Worm (Caenorhabditis elegans) whole organism, L1 larva: ENCODE results near the gene Y70C5B.2.

Source experiments
- alr-1 ChIP-seq: fragments of 200-800 bp; sonication (Bioruptor generic); optimal IDR thresholded peaks from 2 replicates; lab custom pipeline; 2018; ENCODE audit warnings: borderline replicate concordance, mild to moderate bottlenecking, missing genetic modification characterization, missing compliant biosample characterization
- ama-1 ChIP-seq: fragments of 150-350 bp; optimal IDR thresholded peaks from 2 replicates; lab custom pipeline; 2014
- egl-13 ChIP-seq: sonication (generic microtip); optimal IDR thresholded peaks from 2 replicates; lab custom pipeline; 2016; ENCODE audit warnings: missing genotype, missing genetic modification reagents, missing genetic modification characterization, missing compliant biosample characterization
- elt-3 ChIP-seq, 6 experiments: fragments of 150-350 bp in 1 of 6; sonication (generic microtip); optimal IDR thresholded peaks; 2 replicates each; lab custom pipeline; 2017 to 2018; ENCODE audit warnings: missing biosample characterization in 6 of 6, missing genetic modification characterization in 6 of 6, inconsistent platforms in 1 of 6
- fkh-10 ChIP-seq: sonication (generic microtip); optimal IDR thresholded peaks from 2 replicates; lab custom pipeline; 2017; ENCODE audit warnings: missing biosample characterization, missing genetic modification reagents, missing genetic modification characterization
- lin-35 ChIP-seq, 2 experiments: fragments of 150-350 bp; optimal IDR thresholded peaks; 2 replicates each; lab custom pipeline; 2014; ENCODE audit warnings: missing biosample characterization in 2 of 2, missing genetic modification characterization in 2 of 2, missing genetic modification reagents in 2 of 2
- mdl-1 ChIP-seq, 2 experiments: fragments of 150-350 bp; optimal IDR thresholded peaks; 2 replicates each; lab custom pipeline; 2014 to 2017; ENCODE audit warnings: missing biosample characterization in 2 of 2, missing genetic modification characterization in 2 of 2, inconsistent platforms in 1 of 2
- nhr-11 ChIP-seq: fragments of 150-350 bp; optimal IDR thresholded peaks from 2 replicates; lab custom pipeline; 2014; ENCODE audit warnings: missing biosample characterization, missing genetic modification characterization
- nhr-77 ChIP-seq: fragments of 150-350 bp; optimal IDR thresholded peaks from 2 replicates; lab custom pipeline; 2014; ENCODE audit warnings: missing biosample characterization, missing genetic modification characterization
- skn-1 ChIP-seq: fragments of 150-350 bp; optimal IDR thresholded peaks from 2 replicates; lab custom pipeline; 2014; ENCODE audit warnings: missing biosample characterization, missing genetic modification characterization
- snpc-4 ChIP-seq: fragments of 150-350 bp; optimal IDR thresholded peaks from 2 replicates; lab custom pipeline; 2014; ENCODE audit warnings: missing biosample characterization, missing genetic modification characterization
- sptf-1 ChIP-seq: fragments of 150-350 bp; optimal IDR thresholded peaks from 2 replicates; lab custom pipeline; 2014; ENCODE audit warnings: missing biosample characterization, missing genetic modification characterization
- unc-86 ChIP-seq: sonication (generic microtip); optimal IDR thresholded peaks from 2 replicates; lab custom pipeline; 2016; ENCODE audit warnings: missing genetic modification characterization, missing compliant biosample characterization

- TF ChIP-seq lin-35 (GFP tag; optimal IDR thresholded peaks at IDR 0.05; lab: Kevin White, UChicago) (no peak), ama-1 (no peak), mdl-1 (tag; optimal IDR thresholded peaks at IDR 0.05; lab: Kevin White, UChicago) (no peak), nhr-77 (tag; lab: Kevin White, UChicago) (no peak), sptf-1 (tag; lab: Kevin White, UChicago) (no peak), alr-1 (tag; lab: Kevin White, UChicago) (no peak), fkh-10 (GFP tag; lab: Kevin White, UChicago) (no peak), skn-1 (tag; lab: Kevin White, UChicago) (no peak), nhr-11 (no peak), snpc-4 (tag; lab: Kevin White, UChicago) (no peak), unc-86 (tag; lab: Kevin White, UChicago) (no peak), egl-13 (tag; lab: Kevin White, UChicago) (no peak), elt-3 (tag; optimal IDR thresholded peaks at IDR 0.05; lab: Kevin White, UChicago) (no peak)
Observed at ce11 chrV:16679237-16679636, 18.5 kb upstream of the Y70C5B.2 start, which contains the start of gene srz-103.
